Fruit fly (Drosophila melanogaster): ENCODE data around the gene CG33493.

Gene CG33493

DNA sequence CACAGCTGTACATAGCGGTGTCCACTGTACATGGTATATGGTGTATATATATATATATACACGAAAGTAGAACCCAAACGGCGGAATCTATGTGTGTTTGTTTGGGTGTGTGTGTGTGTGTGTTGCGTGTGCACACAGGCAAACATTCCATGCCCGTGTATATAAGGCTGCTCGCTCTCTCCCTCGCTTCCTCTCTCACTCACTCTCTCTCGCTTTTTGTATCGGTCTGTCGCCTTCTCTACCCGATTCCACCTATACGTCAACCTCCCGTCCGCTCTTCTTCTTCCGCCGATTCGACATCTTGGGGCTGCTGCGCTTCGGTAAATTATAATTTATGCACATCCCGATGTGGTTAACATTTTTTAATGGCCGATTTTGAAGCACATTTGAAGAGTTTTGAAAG is 18.8 kb downstream of the CG33493 start (continued):
- TF ChIP-seq CG13424 (tag; optimal IDR thresholded peaks at IDR 0.05): no peak
- TF ChIP-seq Pdp1 (GFP tag; optimal IDR thresholded peaks at IDR 0.05): no peak
- peak; percentile 58 for TF ChIP-seq CG12769 (tag; optimal IDR thresholded peaks at IDR 0.05)
- TF ChIP-seq CG18476 (GFP tag; optimal IDR thresholded peaks at IDR 0.05): no peak
- peak; percentile 89 for TF ChIP-seq sens (GFP tag)
- 0 out of 2 replicates have a peak, but pooled peaks have one; percentile 12 for TF ChIP-seq Drgx (GFP tag; IDR thresholded peaks at IDR 0.05)
- TF ChIP-seq CG6813 (GFP tag; optimal IDR thresholded peaks at IDR 0.05): peak; percentile 12
- no peak for TF ChIP-seq Mrtf (GFP tag; IDR thresholded peaks at IDR 0.05)
- TF ChIP-seq CG17385 (GFP tag; optimal IDR thresholded peaks at IDR 0.05): peak; percentile 88
- TF ChIP-seq CG12155 (GFP tag; optimal IDR thresholded peaks at IDR 0.05): no peak
- TF ChIP-seq CG10979 (tag; optimal IDR thresholded peaks at IDR 0.05): no peak
- TF ChIP-seq CG13894 (tag; optimal IDR thresholded peaks at IDR 0.05): peak; percentile 45
- TF ChIP-seq Opbp (GFP tag; IDR thresholded peaks at IDR 0.05; ENCODE audit: partially characterized antibody): 0 out of 3 replicates have a peak, but pooled peaks have one; percentile 54

DNA sequence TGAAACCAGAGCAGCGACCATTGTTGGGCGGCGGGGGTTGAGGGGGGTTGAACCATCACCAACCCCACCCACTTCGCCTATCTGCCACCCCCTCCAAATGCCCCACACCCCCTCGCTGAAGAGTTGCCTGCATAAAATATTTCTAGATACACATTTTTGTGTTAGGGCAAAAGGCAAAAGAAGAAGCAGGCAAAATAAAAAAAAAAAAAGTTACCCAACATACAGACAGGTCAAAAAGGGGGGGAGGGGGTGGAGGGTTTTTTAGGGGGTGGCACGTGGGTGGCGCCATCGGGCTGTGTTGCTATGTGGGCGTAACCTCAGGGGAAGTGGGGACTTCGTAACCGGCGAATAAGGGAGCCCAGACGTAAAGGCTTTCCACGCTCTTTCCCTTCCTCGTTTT is 20.4 kb downstream of the CG33493 start:
- TF ChIP-seq ci (GFP tag; IDR thresholded peaks at IDR 0.05) (0 out of 3 replicates have a peak, but pooled peaks have one; percentile 30), CG6791 (GFP tag; IDR thresholded peaks at IDR 0.05; ENCODE audit: partially characterized antibody) (no peak), Hmr (GFP tag; optimal IDR thresholded peaks at IDR 0.05) (peak; percentile 19), sr (GFP tag; IDR thresholded peaks at IDR 0.05) (peak; percentile 49; the same call in 2 of the 3 replicates), HLHmδ (GFP tag; optimal IDR thresholded peaks at IDR 0.05) (no peak), abd-A (tag; optimal IDR thresholded peaks at IDR 0.05) (peak; percentile 87), sqz (GFP tag; optimal IDR thresholded peaks at IDR 0.05) (peak; percentile 11), Rfx (GFP tag; IDR thresholded peaks at IDR 0.05) (peak; percentile 5; the same call in 1 of the 2 replicates), crol (GFP tag; IDR thresholded peaks at IDR 0.05) (peak; percentile 90), PHDP (tag; optimal IDR thresholded peaks at IDR 0.05) (no peak), pros (GFP tag; optimal IDR thresholded peaks at IDR 0.05) (no peak), CG17385 (GFP tag; optimal IDR thresholded peaks at IDR 0.05) (peak; percentile 22), CG32767 (GFP tag; IDR thresholded peaks at IDR 0.05) (peak; percentile 68; the same call in 1 of the 2 replicates), CG13894 (tag; optimal IDR thresholded peaks at IDR 0.05) (peak; percentile 50), tna (GFP tag; IDR thresholded peaks at IDR 0.05; ENCODE audit: partially characterized antibody) (no peak), Xrp1 (GFP tag; IDR thresholded peaks at IDR 0.05) (no peak), chm (GFP tag; IDR thresholded peaks at IDR 0.05) (0 out of 2 replicates have a peak, but pooled peaks have one; percentile 32), Adf1 (GFP tag; IDR thresholded peaks at IDR 0.05) (peak; percentile 42; the same call in 1 of the 2 replicates), Dbx (GFP tag; IDR thresholded peaks at IDR 0.05) (0 out of 3 replicates have a peak, but pooled peaks have one; percentile 21), Med (GFP tag) (peak; percentile 15), Hey (tag; optimal IDR thresholded peaks at IDR 0.05) (peak; percentile 39)

DNA sequence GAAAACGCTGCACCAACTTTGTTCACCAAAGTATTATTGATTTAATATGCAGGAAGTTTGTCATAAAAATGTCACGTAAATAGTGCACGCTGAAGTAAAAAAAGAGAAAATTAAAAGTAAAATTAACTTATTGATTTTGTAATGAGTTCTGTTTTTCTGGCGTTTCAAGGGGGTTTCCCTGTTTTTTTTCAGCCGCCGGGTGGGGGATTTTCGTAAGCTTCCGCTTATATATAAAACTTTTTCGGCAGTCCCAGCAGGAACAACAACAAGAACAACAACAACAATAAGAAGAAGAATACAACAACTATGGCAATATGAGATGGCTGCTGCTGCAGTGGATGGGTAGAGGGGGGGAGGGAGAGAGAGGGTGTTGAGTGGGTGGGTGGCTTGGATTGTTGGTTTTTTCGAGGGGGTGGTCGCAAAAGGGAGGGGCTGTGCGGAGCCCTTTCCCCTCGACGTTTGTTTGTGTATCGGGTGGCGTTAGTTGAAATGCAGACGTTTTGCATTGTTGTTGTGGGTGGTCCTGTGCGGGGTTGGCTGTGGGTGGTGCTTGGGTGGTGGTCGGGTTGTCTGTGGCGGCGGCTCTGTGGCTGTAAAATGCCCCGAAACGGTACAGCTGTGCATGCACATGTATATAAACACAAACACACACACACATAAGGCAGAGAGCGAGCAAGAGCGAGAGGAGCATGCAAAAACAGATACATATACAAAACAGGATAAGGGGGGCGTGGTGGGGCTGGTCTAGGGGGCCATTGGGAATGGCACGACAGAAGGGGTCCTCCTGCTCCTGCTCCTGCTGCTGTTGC is 23.2 kb downstream of the CG33493 start:
- TF ChIP-seq abd-A (tag; optimal IDR thresholded peaks at IDR 0.05) (peak; percentile 2), Dfd (GFP tag; optimal IDR thresholded peaks at IDR 0.05) (peak in 1 of 2 experiments; percentile 25), CG42726 (GFP tag; IDR thresholded peaks at IDR 0.05; ENCODE audit: partially characterized antibody) (no peak), CHES-1-like (GFP tag; optimal IDR thresholded peaks at IDR 0.05) (no peak), CG15269 (tag; optimal IDR thresholded peaks at IDR 0.05) (no peak), sqz (GFP tag; optimal IDR thresholded peaks at IDR 0.05) (peak; percentile 6), ato (GFP tag; IDR thresholded peaks at IDR 0.05; ENCODE audit: partially characterized antibody) (no peak), CG4707 (GFP tag; optimal IDR thresholded peaks at IDR 0.05) (no peak), tap (tag; optimal IDR thresholded peaks at IDR 0.05) (no peak), al (GFP tag; IDR thresholded peaks at IDR 0.05) (no peak), CG12236 (GFP tag; optimal IDR thresholded peaks at IDR 0.05) (no peak), Dbx (GFP tag; IDR thresholded peaks at IDR 0.05) (0 out of 3 replicates have a peak, but pooled peaks have one; percentile 21), bowl (GFP tag; IDR thresholded peaks at IDR 0.05) (0 out of 2 replicates have a peak, but pooled peaks have one; percentile 13), CG9932 (GFP tag; IDR thresholded peaks at IDR 0.05) (no peak), CG1602 (GFP tag; optimal IDR thresholded peaks at IDR 0.05) (no peak), Drgx (GFP tag; IDR thresholded peaks at IDR 0.05) (no peak), CG1529 (GFP tag; optimal IDR thresholded peaks at IDR 0.05) (no peak), Med (GFP tag) (peak; percentile 69), Hr3 (GFP tag; optimal IDR thresholded peaks at IDR 0.05) (no peak)

All from whole organism, embryonic.